Fruit fly (Drosophila melanogaster) whole organism, pupa: ENCODE measurements around the gene if.

Source experiments
- CG13204 ChIP-seq: fragments of 200-800 bp; sonication (Bioruptor generic); optimal IDR thresholded peaks from 2 replicates; lab custom pipeline; 2018; ENCODE audit warnings: missing biosample characterization, mild to moderate bottlenecking, missing genetic modification characterization, moderate library complexity
- CG32121 ChIP-seq: fragments of 200-800 bp; sonication (Bioruptor generic); IDR thresholded peaks from 2 replicates; pipeline ENCODE4 v1.3.6; 2022; ENCODE audit warnings: missing biosample characterization, missing genetic modification characterization
- CG34367 ChIP-seq: fragments of 200-800 bp; sonication (Bioruptor generic); optimal IDR thresholded peaks from 2 replicates; lab custom pipeline; 2018; ENCODE audit warnings: missing biosample characterization, mild to moderate bottlenecking, missing genetic modification characterization
- CG4496 ChIP-seq: fragments of 200-800 bp; sonication (Bioruptor generic); IDR thresholded peaks from 3 replicates; pipeline ENCODE4 v1.3.6; 2022; ENCODE audit warnings: missing biosample characterization, missing genetic modification characterization
- CG8159 ChIP-seq: fragments of 200-800 bp; sonication (Bioruptor generic); optimal IDR thresholded peaks from 3 replicates; lab custom pipeline; 2018; ENCODE audit warnings: missing biosample characterization, mild to moderate bottlenecking, missing genetic modification characterization, moderate library complexity
- CG8301 ChIP-seq: fragments of 200-800 bp; sonication (Bioruptor generic); optimal IDR thresholded peaks from 2 replicates; lab custom pipeline; 2018; ENCODE audit warnings: missing biosample characterization, mild to moderate bottlenecking, missing genetic modification characterization
- CG9948 ChIP-seq: fragments of 200-800 bp; sonication (Bioruptor generic); optimal IDR thresholded peaks from 2 replicates; lab custom pipeline; 2018; ENCODE audit warnings: missing biosample characterization, mild to moderate bottlenecking, missing genetic modification characterization, moderate library complexity
- EcR ChIP-seq: fragments of 200-800 bp; sonication (Bioruptor generic); optimal IDR thresholded peaks from 3 replicates; lab custom pipeline; 2019; ENCODE audit warnings: missing biosample characterization, missing genetic modification characterization, mild to moderate bottlenecking, moderate library complexity, missing genetic modification reagents
- fd96Ca ChIP-seq: fragments of 200-800 bp; sonication (Bioruptor generic); IDR thresholded peaks from 3 replicates; pipeline ENCODE4 v1.3.6; 2022; ENCODE audit warnings: missing biosample characterization, missing genetic modification characterization
- rn ChIP-seq: fragments of 200-800 bp; sonication (Bioruptor generic); IDR thresholded peaks from 2 replicates; pipeline ENCODE4 v1.3.6; 2022; ENCODE audit warnings: missing biosample characterization, missing genetic modification characterization

DNA sequence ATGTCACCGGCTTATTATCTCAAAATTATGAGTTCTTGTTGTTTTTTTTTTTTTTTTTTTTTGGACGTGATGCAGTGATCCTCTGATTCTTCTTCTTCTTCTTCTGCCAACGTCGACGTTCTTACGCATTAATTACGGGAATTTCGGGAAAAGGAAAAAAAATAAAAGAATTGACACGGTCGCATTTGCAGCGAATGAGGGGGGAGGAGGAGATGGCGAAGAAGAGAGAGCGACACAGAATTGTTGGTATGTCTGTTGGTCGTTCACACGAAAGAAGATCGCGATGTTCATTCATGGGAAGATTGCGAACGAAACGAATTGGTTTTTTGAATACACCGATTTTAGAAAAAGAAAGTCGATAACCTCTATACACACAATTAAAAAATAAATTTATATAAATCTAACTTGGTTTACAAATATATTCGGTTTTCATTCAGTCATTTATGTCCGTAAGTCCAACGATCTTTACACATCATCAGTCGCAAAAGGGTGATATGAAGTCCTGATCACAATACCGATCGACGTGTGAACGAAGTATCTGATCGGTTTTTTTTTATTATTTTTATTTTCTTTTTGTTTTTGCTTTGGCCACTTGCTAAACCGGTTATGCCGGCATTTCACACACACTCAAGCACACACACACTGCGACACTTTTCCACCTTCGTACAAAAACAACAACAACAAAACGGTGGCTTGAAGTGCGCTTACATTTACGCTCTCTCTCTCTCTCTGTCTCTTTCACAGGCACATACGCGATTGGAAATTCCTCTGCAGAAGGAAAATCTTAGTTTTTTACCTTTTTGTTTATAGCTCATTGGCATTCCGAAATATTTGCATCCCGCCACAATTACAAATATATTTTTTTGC, 32.3 kb downstream of the if start:
- TF ChIP-seq CG4496 (GFP tag; lab: Robert Waterston, UW): peak; percentile 87
- TF ChIP-seq EcR (GFP tag; lab: Kevin White, UChicago): peak; percentile 61
- peak; percentile 78 for TF ChIP-seq fd96Ca
- TF ChIP-seq rn (GFP tag; lab: Robert Waterston, UW): 0 out of 2 replicates have a peak, but pooled peaks have one; percentile 16
- peak; percentile 82 for TF ChIP-seq CG32121 (GFP tag; lab: Robert Waterston, UW)
- peak; percentile 93 for TF ChIP-seq CG13204 (GFP tag; lab: Kevin White, UChicago)
- TF ChIP-seq CG34367: peak; percentile 92
- TF ChIP-seq CG8159 (tag; lab: Kevin White, UChicago): peak; percentile 89
- peak; percentile 87 for TF ChIP-seq CG9948 (tag; lab: Kevin White, UChicago)
- TF ChIP-seq CG8301: peak; percentile 87
